3 worm cellular contexts compared by ENCODE assay signal in genomic region chrII:3309963-3310362, ce11.
TF ChIP-seq lines count a peak whose summit lies in the region.

No protein-coding gene starts in this region.

TF ChIP-seq in whole organism, L4 larva, 104 proteins besides CTCF, POLR2A, EP300 and RAD21:
- peak; percentile 19; the same call in 1 of the 2 replicates for TF ChIP-seq dmd-6 (GFP tag; IDR thresholded peaks at IDR 0.05; lab: Robert Waterston, UW)
TF ChIP-seq in whole organism, L4 larva: peak in this region for 1; not testable (repeated sequence) for 103.

TF ChIP-seq in whole organism, early embryonic, 17 proteins besides CTCF, POLR2A, EP300 and RAD21:
- peak; percentile 35; the same call in 1 of the 2 replicates for TF ChIP-seq tbx-37 (GFP tag; conservative IDR thresholded peaks at IDR 0.05; lab: Robert Waterston, UW)

TF ChIP-seq in whole organism, mixed stage, embryonic, 35 proteins besides CTCF, POLR2A, EP300 and RAD21:
- TF ChIP-seq lin-32 (GFP tag; optimal IDR thresholded peaks at IDR 0.05; lab: Kevin White, UChicago) (peak; percentile 44), zip-8 (tag; optimal IDR thresholded peaks at IDR 0.05; lab: Kevin White, UChicago) (peak; percentile 80), cnd-1 (tag; optimal IDR thresholded peaks at IDR 0.05; lab: Kevin White, UChicago) (peak; percentile 60)
TF ChIP-seq in whole organism, mixed stage, embryonic: peak in this region for 3; not testable (repeated sequence) for 32.
